Worm (Caenorhabditis elegans) whole organism, late embryonic: ENCODE measurements around the gene tsen-54.

Experiments used
- ceh-18 ChIP-seq: sonication (generic microtip); optimal IDR thresholded peaks from 2 replicates; lab custom pipeline; 2016; ENCODE audit warnings: missing genetic modification characterization, missing compliant biosample characterization
- dmd-4 ChIP-seq: sonication (generic microtip); optimal IDR thresholded peaks from 2 replicates; lab custom pipeline; 2016; ENCODE audit warnings: borderline replicate concordance, missing genetic modification characterization, missing compliant biosample characterization
- hlh-8 ChIP-seq: sonication (generic microtip); optimal IDR thresholded peaks from 2 replicates; lab custom pipeline; 2016; ENCODE audit warnings: missing genotype, missing genetic modification characterization, missing compliant biosample characterization
- pag-3 ChIP-seq: sonication (generic microtip); optimal IDR thresholded peaks from 2 replicates; lab custom pipeline; 2016; ENCODE audit warnings: missing compliant biosample characterization, missing genetic modification characterization, borderline replicate concordance
- syd-9 ChIP-seq: sonication (generic microtip); optimal IDR thresholded peaks from 2 replicates; lab custom pipeline; 2016; ENCODE audit warnings: mild to moderate bottlenecking, missing genetic modification characterization, moderate library complexity, missing compliant biosample characterization
- zip-5 ChIP-seq: sonication (generic microtip); optimal IDR thresholded peaks from 2 replicates; lab custom pipeline; 2016; ENCODE audit warnings: missing genetic modification characterization, missing compliant biosample characterization

DNA sequence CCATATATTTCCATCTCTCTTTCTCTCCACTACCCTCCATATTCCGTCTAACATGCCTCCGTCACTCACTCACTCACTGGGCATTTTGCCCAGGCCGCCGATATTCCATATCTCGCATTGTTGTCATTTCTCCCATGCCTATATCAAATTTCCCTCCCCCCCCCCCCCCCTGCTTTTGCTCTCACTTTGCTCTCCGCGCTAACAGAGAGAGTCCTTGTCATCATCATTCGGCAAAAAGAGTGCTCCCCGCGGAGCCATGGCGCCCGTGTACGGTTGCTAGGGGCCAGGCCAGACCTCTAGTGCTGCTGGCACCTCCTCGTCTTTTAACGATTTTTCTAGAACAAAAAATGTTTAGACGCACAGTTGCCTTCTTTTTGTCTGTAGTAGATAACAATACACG, 42.7 kb upstream of the tsen-54 start:
- TF ChIP-seq dmd-4 (tag; lab: Kevin White, UChicago): no peak
- no peak for TF ChIP-seq pag-3 (tag; lab: Kevin White, UChicago)
- TF ChIP-seq syd-9 (tag; lab: Kevin White, UChicago): no peak
- TF ChIP-seq zip-5 (tag; lab: Kevin White, UChicago): no peak
- TF ChIP-seq hlh-8 (tag; lab: Kevin White, UChicago): no peak
- no peak for TF ChIP-seq ceh-18
